Fruit fly (Drosophila melanogaster): ENCODE data around the gene CG15525.

dm6 chr3R:30000286-30000685, 2.8 kb upstream of the CG15525 start, which contains the start of gene Tace:
- TF ChIP-seq psq (optimal IDR thresholded peaks at IDR 0.05) = no peak
- no peak for TF ChIP-seq insv (optimal IDR thresholded peaks at IDR 0.05)

Data from Kc167 (cell line).